Worm (Caenorhabditis elegans): ENCODE data around the gene ttr-42.

Gene ttr-42

DNA sequence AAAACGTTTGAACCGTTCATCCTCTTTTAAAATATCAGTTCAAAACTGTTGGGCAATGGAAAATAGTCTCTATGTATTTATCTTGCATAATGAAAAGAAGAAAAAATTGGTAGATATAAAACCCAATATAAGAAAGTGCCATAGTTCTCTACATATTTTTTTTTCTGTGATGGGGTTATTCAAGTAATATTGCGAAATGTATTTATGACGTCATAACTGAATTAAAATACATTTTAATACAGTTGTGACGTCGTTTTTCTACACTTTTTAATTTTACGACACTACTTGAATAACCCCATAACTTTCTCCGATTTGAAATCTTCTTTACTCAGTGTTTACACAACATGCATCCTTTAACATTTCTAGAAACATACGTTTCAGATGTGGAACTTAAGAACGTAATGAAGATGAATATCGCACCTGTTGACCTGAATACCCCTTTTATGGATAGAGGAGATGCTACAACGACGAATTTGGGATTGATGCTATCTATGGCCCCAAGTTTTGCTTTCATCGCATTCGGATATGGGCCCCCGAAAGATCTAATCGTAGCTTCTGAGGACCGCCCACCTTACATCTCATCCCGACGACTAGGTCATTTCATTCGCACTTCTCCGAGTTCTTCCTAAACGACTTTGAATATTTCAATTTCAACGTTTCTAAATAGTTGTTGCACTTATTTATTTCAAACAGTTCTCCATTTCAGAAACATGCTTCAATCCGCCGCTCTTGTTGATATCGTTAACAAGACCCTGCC lies 30.2 kb downstream of the ttr-42 start, which contains the start of gene T03G6.1:
TSS of gene T03G6.1 (plus strand) at position 707 of the 757 bp plus-strand sequence.
- TF ChIP-seq unc-62 (GFP tag; optimal IDR thresholded peaks at IDR 0.05 in 1 of 2) (peak in 1 of 2 experiments; percentile 66), unc-62 (tag; optimal IDR thresholded peaks at IDR 0.05) (no peak), ztf-11 (tag; optimal IDR thresholded peaks at IDR 0.05) (no peak), jun-1 (tag; optimal IDR thresholded peaks at IDR 0.05) (no peak)

ce11 chrX:2613077-2613476 lies 35.5 kb downstream of the ttr-42 start:
- no peak for TF ChIP-seq unc-39 (tag; optimal IDR thresholded peaks at IDR 0.05)
- peak; percentile 27 for TF ChIP-seq nhr-77 (tag; optimal IDR thresholded peaks at IDR 0.05)
- no peak for TF ChIP-seq egl-27 (tag; optimal IDR thresholded peaks at IDR 0.05)
- TF ChIP-seq snpc-1.2 (GFP tag; IDR thresholded peaks at IDR 0.05) = peak; percentile 89
- TF ChIP-seq ceh-82 (tag; optimal IDR thresholded peaks at IDR 0.05) = no peak
- no peak for TF ChIP-seq F10B5.3 (tag; optimal IDR thresholded peaks at IDR 0.05)
- peak; percentile 58 for TF ChIP-seq T20F7.1 (GFP tag; optimal IDR thresholded peaks at IDR 0.05)
- peak; percentile 16 for TF ChIP-seq jun-1 (tag; optimal IDR thresholded peaks at IDR 0.05)
- 0 out of 2 replicates have a peak, but pooled peaks have one; percentile 31 for TF ChIP-seq Y48G9A.11 (GFP tag; IDR thresholded peaks at IDR 0.05)
- TF ChIP-seq pha-4 (GFP tag; IDR thresholded peaks at IDR 0.05) = peak; percentile 96
- TF ChIP-seq pha-4 (tag; optimal IDR thresholded peaks at IDR 0.05) = no peak
- TF ChIP-seq D1046.2 (GFP tag; IDR thresholded peaks at IDR 0.05) = peak; percentile 74; the same call in 1 of the 2 replicates
- TF ChIP-seq rbr-2 (tag; optimal IDR thresholded peaks at IDR 0.05) = peak; percentile 79
- TF ChIP-seq ceh-32 (tag; optimal IDR thresholded peaks at IDR 0.05; ENCODE audit: poor library complexity) = no peak
- no peak for TF ChIP-seq daf-12 (tag; optimal IDR thresholded peaks at IDR 0.05)
- peak; percentile 63 for TF ChIP-seq hlh-11 (tag; optimal IDR thresholded peaks at IDR 0.05)
- TF ChIP-seq mes-2 (tag; optimal IDR thresholded peaks at IDR 0.05; ENCODE audit: poor library complexity, severe bottlenecking) = peak; percentile 88
- no peak for TF ChIP-seq zag-1 (tag; optimal IDR thresholded peaks at IDR 0.05)
- TF ChIP-seq mdl-1 (tag; optimal IDR thresholded peaks at IDR 0.05) = peak in 1 of 2 experiments; percentile 62
- TF ChIP-seq madf-5 (GFP tag; IDR thresholded peaks at IDR 0.05) = peak; percentile 73 to 89; a peak in 3 of 4 replicates
- TF ChIP-seq ztf-7 (tag; optimal IDR thresholded peaks at IDR 0.05) = peak; percentile 49
- peak; percentile 71 for TF ChIP-seq hlh-30 (tag; optimal IDR thresholded peaks at IDR 0.05; ENCODE audit: insufficient read depth)
- peak; percentile 93 for TF ChIP-seq lim-7 (GFP tag; IDR thresholded peaks at IDR 0.05)
- peak; percentile 83 for TF ChIP-seq T26A8.4 (GFP tag; IDR thresholded peaks at IDR 0.05)
- no peak for TF ChIP-seq ztf-11 (tag; optimal IDR thresholded peaks at IDR 0.05)
- peak; percentile 58 for TF ChIP-seq nhr-28 (tag; optimal IDR thresholded peaks at IDR 0.05)
- peak; percentile 64 for TF ChIP-seq spr-3 (GFP tag; optimal IDR thresholded peaks at IDR 0.05)
- peak in 1 of 2 experiments; percentile 68 for TF ChIP-seq lsy-2 (tag; optimal IDR thresholded peaks at IDR 0.05)
- peak; percentile 80 for TF ChIP-seq lin-1 (GFP tag; IDR thresholded peaks at IDR 0.05)
- TF ChIP-seq dmd-8 (GFP tag; IDR thresholded peaks at IDR 0.05) = peak; percentile 96
- peak; percentile 87 for TF ChIP-seq Y75B8A.6 (GFP tag; IDR thresholded peaks at IDR 0.05)
- TF ChIP-seq lin-29 (GFP tag; IDR thresholded peaks at IDR 0.05) = peak; percentile 72
- TF ChIP-seq madf-9 (GFP tag; conservative IDR thresholded peaks at IDR 0.05) = peak; percentile 88
- peak; percentile 65 for TF ChIP-seq Y5F2A.4 (GFP tag; optimal IDR thresholded peaks at IDR 0.05)
- no peak for TF ChIP-seq ama-1 (optimal IDR thresholded peaks at IDR 0.05)
- peak; percentile 94 for TF ChIP-seq aha-1 (tag)
- TF ChIP-seq nhr-25 (tag; optimal IDR thresholded peaks at IDR 0.05; ENCODE audit: borderline replicate concordance, insufficient read depth) = no peak
- TF ChIP-seq nhr-76 (tag; optimal IDR thresholded peaks at IDR 0.05) = no peak
- TF ChIP-seq F49E8.2 (tag; optimal IDR thresholded peaks at IDR 0.05; ENCODE audit: borderline replicate concordance) = no peak
- peak; percentile 64; the same call in 1 of the 2 replicates for TF ChIP-seq mdt-29 (GFP tag; IDR thresholded peaks at IDR 0.05)
- TF ChIP-seq daf-16 (GFP tag; optimal IDR thresholded peaks at IDR 0.05) = peak; percentile 73 to 84
- no peak for TF ChIP-seq daf-16 (tag; optimal IDR thresholded peaks at IDR 0.05)
- TF ChIP-seq ZK337.2 (GFP tag; IDR thresholded peaks at IDR 0.05) = peak; percentile 47; the same call in 1 of the 2 replicates
- peak in 1 of 2 experiments; percentile 54 for TF ChIP-seq hif-1 (tag; optimal IDR thresholded peaks at IDR 0.05)
- peak; percentile 80 for TF ChIP-seq daf-19 (GFP tag; conservative IDR thresholded peaks at IDR 0.05)
- TF ChIP-seq ceh-62 (tag; optimal IDR thresholded peaks at IDR 0.05) = no peak

All from whole organism, L4 larva.